Fruit fly (Drosophila melanogaster): Measurements from ENCODE around the gene mtd.
A peak's percentile ranks its signal among the peaks of the same experiment; 100 is the strongest.

Gene mtd

DNA sequence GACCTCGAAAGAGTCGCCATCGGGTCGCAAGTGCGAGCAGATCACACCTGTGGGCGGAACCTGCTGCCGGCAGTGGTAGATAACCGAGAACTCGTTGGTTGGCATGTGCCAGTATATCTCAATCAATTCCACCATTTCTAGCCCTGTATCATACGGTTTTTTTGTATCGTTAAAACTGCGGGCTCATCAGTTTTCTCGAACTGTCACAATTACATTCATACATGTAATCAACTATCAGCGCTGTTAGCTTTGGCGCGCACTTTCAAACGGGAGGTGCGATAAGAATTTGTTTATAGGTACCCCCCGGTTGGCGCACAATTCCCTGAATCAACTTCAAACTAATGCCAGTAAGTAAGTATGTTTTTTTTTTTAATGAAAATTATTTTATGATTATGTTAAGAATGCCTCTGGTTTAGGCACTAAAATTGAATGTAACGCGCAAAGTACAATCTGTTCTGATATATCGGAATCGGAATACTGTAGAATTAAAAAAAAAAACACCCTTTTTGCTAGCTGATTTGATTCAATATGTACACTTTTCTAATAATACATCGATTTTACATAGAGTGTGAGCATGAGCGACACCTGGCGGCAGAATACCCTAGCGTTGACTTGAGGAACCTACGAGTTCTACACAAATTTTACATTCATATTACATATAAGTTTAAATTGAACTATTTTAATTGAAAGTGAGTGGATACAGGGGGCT, 51.5 kb downstream of the mtd start (continued):
- TF ChIP-seq CG34376 (GFP tag; optimal IDR thresholded peaks at IDR 0.05) = no peak
- TF ChIP-seq CG9437 (GFP tag; optimal IDR thresholded peaks at IDR 0.05) = no peak
- TF ChIP-seq fru (optimal IDR thresholded peaks at IDR 0.05) = no peak
- TF ChIP-seq Bgb (GFP tag; IDR thresholded peaks at IDR 0.05; ENCODE audit: partially characterized antibody) = peak; percentile 85
- TF ChIP-seq CG2129 (GFP tag; IDR thresholded peaks at IDR 0.05; ENCODE audit: partially characterized antibody) = no peak
- peak; percentile 92 for TF ChIP-seq CG42726 (GFP tag; IDR thresholded peaks at IDR 0.05; ENCODE audit: partially characterized antibody)
- peak; percentile 32; the same call in 1 of the 2 replicates for TF ChIP-seq CG7372 (GFP tag; IDR thresholded peaks at IDR 0.05)
- TF ChIP-seq knrl (GFP tag; IDR thresholded peaks at IDR 0.05; ENCODE audit: partially characterized antibody) = peak; percentile 73
- peak; percentile 65 for TF ChIP-seq CG8944 (GFP tag; optimal IDR thresholded peaks at IDR 0.05)
- TF ChIP-seq CG11085 (GFP tag; IDR thresholded peaks at IDR 0.05) = peak; percentile 70
- TF ChIP-seq Hr39 (optimal IDR thresholded peaks at IDR 0.05) = no peak
- TF ChIP-seq CG2202 (tag; optimal IDR thresholded peaks at IDR 0.05) = no peak
- TF ChIP-seq nom (GFP tag; optimal IDR thresholded peaks at IDR 0.05) = no peak
- TF ChIP-seq Taf1 (GFP tag; IDR thresholded peaks at IDR 0.05) = 0 out of 2 replicates have a peak, but pooled peaks have one; percentile 27
- peak; percentile 70 for TF ChIP-seq az2 (GFP tag; optimal IDR thresholded peaks at IDR 0.05)
- TF ChIP-seq hth (optimal IDR thresholded peaks at IDR 0.05) = no peak
- TF ChIP-seq zfh2 (GFP tag; optimal IDR thresholded peaks at IDR 0.05) = peak; percentile 46
- peak; percentile 59 for TF ChIP-seq CG4820 (GFP tag; optimal IDR thresholded peaks at IDR 0.05)
- peak; percentile 4 for TF ChIP-seq bigmax (GFP tag; optimal IDR thresholded peaks at IDR 0.05)
- peak; percentile 28 for TF ChIP-seq CG18262 (tag; optimal IDR thresholded peaks at IDR 0.05)
- TF ChIP-seq CG2199 (GFP tag; IDR thresholded peaks at IDR 0.05) = peak; percentile 81; the same call in 2 of the 3 replicates
- TF ChIP-seq lmd (GFP tag; IDR thresholded peaks at IDR 0.05) = peak; percentile 61; the same call in 1 of the 2 replicates
- 0 out of 4 replicates have a peak, but pooled peaks have one; percentile 36 for TF ChIP-seq Dll (GFP tag; IDR thresholded peaks at IDR 0.05; ENCODE audit: partially characterized antibody)
- peak; percentile 49 for TF ChIP-seq BtbVII (GFP tag; optimal IDR thresholded peaks at IDR 0.05)
- no peak for TF ChIP-seq Nf-YA (GFP tag; IDR thresholded peaks at IDR 0.05)
- TF ChIP-seq sens (GFP tag) = peak; percentile 93
- TF ChIP-seq Hr78 (GFP tag; optimal IDR thresholded peaks at IDR 0.05) = no peak
- TF ChIP-seq zfh1 (GFP tag; IDR thresholded peaks at IDR 0.05) = peak; percentile 39; the same call in 2 of the 3 replicates
- peak; percentile 20 for TF ChIP-seq cato (GFP tag; optimal IDR thresholded peaks at IDR 0.05; ENCODE audit: borderline replicate concordance)
- TF ChIP-seq Antp (GFP tag; optimal IDR thresholded peaks at IDR 0.05) = peak; percentile 37
- no peak for TF ChIP-seq Dfd (GFP tag; optimal IDR thresholded peaks at IDR 0.05)
- TF ChIP-seq CG7786 (GFP tag; optimal IDR thresholded peaks at IDR 0.05) = no peak
- peak; percentile 74 for TF ChIP-seq Ptx1 (GFP tag; IDR thresholded peaks at IDR 0.05)
- no peak for TF ChIP-seq CG30431 (GFP tag; optimal IDR thresholded peaks at IDR 0.05)
- TF ChIP-seq Scr (GFP tag; IDR thresholded peaks at IDR 0.05; ENCODE audit: partially characterized antibody) = peak; percentile 33
- TF ChIP-seq nmo (GFP tag; optimal IDR thresholded peaks at IDR 0.05) = peak; percentile 52
- TF ChIP-seq CG13775 (GFP tag; optimal IDR thresholded peaks at IDR 0.05) = peak; percentile 7
- no peak for TF ChIP-seq p53 (GFP tag; optimal IDR thresholded peaks at IDR 0.05)
- TF ChIP-seq trh (GFP tag; optimal IDR thresholded peaks at IDR 0.05) = peak; percentile 44
- TF ChIP-seq Fer3 (tag; optimal IDR thresholded peaks at IDR 0.05) = peak; percentile 34
- peak; percentile 23 for TF ChIP-seq gfzf (GFP tag; optimal IDR thresholded peaks at IDR 0.05)
- TF ChIP-seq ham (GFP tag; IDR thresholded peaks at IDR 0.05) = peak; percentile 16; the same call in 1 of the 2 replicates
- TF ChIP-seq klu (GFP tag; IDR thresholded peaks at IDR 0.05) = 0 out of 2 replicates have a peak, but pooled peaks have one; percentile 9
- peak; percentile 48; the same call in 1 of the 3 replicates for TF ChIP-seq ase (GFP tag; IDR thresholded peaks at IDR 0.05)
- TF ChIP-seq vvl (GFP tag; IDR thresholded peaks at IDR 0.05) = peak; percentile 67
- peak; percentile 17 for TF ChIP-seq trem (tag; optimal IDR thresholded peaks at IDR 0.05)
- TF ChIP-seq BEAF-32 (GFP tag; optimal IDR thresholded peaks at IDR 0.05) = peak; percentile 27
- no peak for TF ChIP-seq CG15011 (GFP tag; optimal IDR thresholded peaks at IDR 0.05)
- no peak for TF ChIP-seq mld (GFP tag; IDR thresholded peaks at IDR 0.05; ENCODE audit: partially characterized antibody)

All from whole organism, embryonic.